Worm (Caenorhabditis elegans) whole organism, midembryonic: Measurements from ENCODE around the gene K08E5.1.

ENCODE experiments used
- T22C8.4 ChIP-seq: fragments of 200-800 bp; sonication (Bioruptor generic); IDR thresholded peaks from 2 replicates; pipeline ENCODE4 v1.3.6; 2022; ENCODE audit warnings: missing genetic modification characterization, missing compliant biosample characterization
- cog-1 ChIP-seq: sonication (generic microtip); optimal IDR thresholded peaks from 2 replicates; lab custom pipeline; 2016; ENCODE audit warnings: missing genetic modification characterization, missing compliant biosample characterization
- flt-1 ChIP-seq: fragments of 200-800 bp; sonication (Bioruptor generic); IDR thresholded peaks from 2 replicates; pipeline ENCODE4 v1.3.6; 2022; ENCODE audit warnings: missing genetic modification characterization, missing compliant biosample characterization
- klf-2 ChIP-seq: fragments of 200-800 bp; sonication (Bioruptor generic); conservative IDR thresholded peaks from 2 replicates; pipeline ENCODE4 v1.3.6; 2022; ENCODE audit warnings: missing genetic modification reagents, missing genetic modification characterization, missing compliant biosample characterization
- ref-1 ChIP-seq: fragments of 200-800 bp; sonication (Bioruptor generic); conservative IDR thresholded peaks from 2 replicates; pipeline ENCODE4 v1.3.6; 2022; ENCODE audit warnings: missing genetic modification reagents, missing genetic modification characterization, missing compliant biosample characterization
- ztf-29 ChIP-seq: fragments of 200-800 bp; sonication (Bioruptor generic); IDR thresholded peaks from 2 replicates; pipeline ENCODE4 v1.3.6; 2022; ENCODE audit warnings: missing genetic modification reagents, missing genetic modification characterization, missing compliant biosample characterization

DNA sequence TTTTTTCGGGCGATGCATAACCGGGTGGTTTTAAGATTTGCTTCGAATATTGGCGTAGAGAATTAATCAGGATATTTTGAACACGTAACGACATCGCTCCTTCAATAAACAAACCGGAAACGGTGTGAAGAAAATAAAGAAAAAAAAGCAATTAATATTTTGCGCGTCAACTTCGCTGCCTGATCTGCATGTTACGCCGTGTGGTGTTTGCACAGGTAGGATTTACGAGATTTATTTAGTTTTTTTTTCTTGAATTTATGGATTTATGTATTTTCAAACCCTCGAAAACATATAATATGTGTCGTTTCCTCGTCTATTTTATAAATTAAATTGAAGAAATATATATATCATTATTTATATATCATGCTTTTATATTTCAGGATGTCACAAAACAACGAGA, 31.9 kb downstream of the K08E5.1 start, which contains the start of the genes ZK1128.1 and mett-10:
- no peak for TF ChIP-seq cog-1
- TF ChIP-seq flt-1 (GFP tag; lab: Robert Waterston, UW): no peak
- TF ChIP-seq T22C8.4 (GFP tag; lab: Robert Waterston, UW): no peak
- no peak for TF ChIP-seq ztf-29
- no peak for TF ChIP-seq ref-1 (GFP tag; lab: Robert Waterston, UW)
- TF ChIP-seq klf-2 (GFP tag; lab: Robert Waterston, UW): no peak
